Fruit fly (Drosophila melanogaster) whole organism, prepupa: Measurements from ENCODE around the gene CG43401.

Experiments used
- Blimp-1 ChIP-seq: fragments of 200-800 bp; sonication (Bioruptor generic); optimal IDR thresholded peaks from 3 replicates; lab custom pipeline; 2017; ENCODE audit warnings: missing biosample characterization, missing genetic modification characterization, mild to moderate bottlenecking, moderate library complexity, missing genetic modification reagents
- CG10631 ChIP-seq: fragments of 200-800 bp; sonication (Bioruptor generic); optimal IDR thresholded peaks from 2 replicates; lab custom pipeline; 2016; ENCODE audit warnings: missing biosample characterization, missing genetic modification characterization
- CG10669 ChIP-seq: fragments of 200-800 bp; sonication (Bioruptor generic); optimal IDR thresholded peaks from 3 replicates; lab custom pipeline; 2018; ENCODE audit warnings: missing biosample characterization, mild to moderate bottlenecking, missing genetic modification characterization, moderate library complexity
- CG11762 ChIP-seq: fragments of 200-800 bp; sonication (Bioruptor generic); optimal IDR thresholded peaks from 3 replicates; lab custom pipeline; 2016; ENCODE audit warnings: missing biosample characterization, missing genetic modification characterization; ENCODE audit not compliant: insufficient read depth
- CG11902 ChIP-seq: fragments of 200-800 bp; sonication (Bioruptor generic); optimal IDR thresholded peaks from 3 replicates; lab custom pipeline; 2016; ENCODE audit warnings: missing biosample characterization, missing genetic modification characterization
- CG1621 ChIP-seq: fragments of 200-800 bp; sonication (Bioruptor generic); optimal IDR thresholded peaks from 3 replicates; lab custom pipeline; 2018; ENCODE audit warnings: missing biosample characterization, mild to moderate bottlenecking, missing genetic modification characterization
- CG3032 ChIP-seq: fragments of 200-800 bp; optimal IDR thresholded peaks from 2 replicates; lab custom pipeline; 2019; ENCODE audit warnings: missing biosample characterization, mild to moderate bottlenecking, missing genetic modification characterization, moderate library complexity
- CG31627 ChIP-seq: fragments of 200-800 bp; sonication (Bioruptor generic); optimal IDR thresholded peaks from 3 replicates; lab custom pipeline; 2016; ENCODE audit warnings: missing biosample characterization, missing genetic modification characterization
- CG34406 ChIP-seq: fragments of 200-800 bp; sonication (Bioruptor generic); optimal IDR thresholded peaks from 3 replicates; lab custom pipeline; 2016; ENCODE audit warnings: missing biosample characterization, missing genetic modification characterization
- CG4318 ChIP-seq: fragments of 200-800 bp; sonication (Bioruptor generic); optimal IDR thresholded peaks from 3 replicates; lab custom pipeline; 2017; ENCODE audit warnings: missing biosample characterization, mild to moderate bottlenecking, missing genetic modification characterization
- CG6792 ChIP-seq: fragments of 200-800 bp; sonication (Bioruptor generic); optimal IDR thresholded peaks from 3 replicates; lab custom pipeline; 2016; ENCODE audit warnings: missing biosample characterization, missing genetic modification characterization
- CG6808 ChIP-seq: fragments of 200-800 bp; sonication (Bioruptor generic); optimal IDR thresholded peaks from 3 replicates; lab custom pipeline; 2017; ENCODE audit warnings: missing biosample characterization, missing genetic modification characterization, mild to moderate bottlenecking, moderate library complexity, missing genetic modification reagents
- CG7368 ChIP-seq: fragments of 200-800 bp; sonication (Bioruptor generic); optimal IDR thresholded peaks from 3 replicates; lab custom pipeline; 2016; ENCODE audit warnings: missing biosample characterization, missing genetic modification characterization
- CG8319 ChIP-seq: fragments of 200-800 bp; sonication (Bioruptor generic); optimal IDR thresholded peaks from 3 replicates; lab custom pipeline; 2016; ENCODE audit warnings: missing biosample characterization, missing genetic modification characterization
- CG9139 ChIP-seq: fragments of 200-800 bp; sonication (Bioruptor generic); optimal IDR thresholded peaks from 3 replicates; lab custom pipeline; 2017; ENCODE audit warnings: missing biosample characterization, mild to moderate bottlenecking, missing genetic modification characterization
- Eip75B ChIP-seq: fragments of 200-800 bp; sonication (Bioruptor generic); optimal IDR thresholded peaks from 3 replicates; lab custom pipeline; 2016; ENCODE audit warnings: missing biosample characterization, missing genetic modification characterization
- Eip78C ChIP-seq: fragments of 200-800 bp; sonication (Bioruptor generic); peaks from one replicate; lab custom pipeline; 2016; ENCODE audit warnings: missing biosample characterization, missing genetic modification characterization
- Eip93F ChIP-seq: fragments of 200-800 bp; sonication (Bioruptor generic); optimal IDR thresholded peaks from 2 replicates; lab custom pipeline; 2016; ENCODE audit warnings: missing biosample characterization, mild to moderate bottlenecking, missing genetic modification characterization
- Ets21C ChIP-seq: fragments of 200-800 bp; sonication (Bioruptor generic); optimal IDR thresholded peaks from 3 replicates; lab custom pipeline; 2016; ENCODE audit warnings: missing biosample characterization, missing genetic modification characterization
- Ets96B ChIP-seq: fragments of 200-800 bp; optimal IDR thresholded peaks from 2 replicates; lab custom pipeline; 2019; ENCODE audit warnings: missing biosample characterization, mild to moderate bottlenecking, missing genetic modification characterization, moderate library complexity
- Gug ChIP-seq: fragments of 200-800 bp; sonication (Bioruptor generic); IDR thresholded peaks from 2 replicates; pipeline ENCODE4 v1.3.6; 2022; ENCODE audit warnings: missing biosample characterization, missing genetic modification characterization
- Hr38 ChIP-seq: sonication (Bioruptor generic); optimal IDR thresholded peaks from 2 replicates; lab custom pipeline; 2016; ENCODE audit warnings: missing biosample characterization, missing genetic modification characterization
- Hr39 ChIP-seq: fragments of 200-800 bp; sonication (Bioruptor generic); optimal IDR thresholded peaks from 2 replicates; lab custom pipeline; 2016; ENCODE audit warnings: missing biosample characterization, missing genetic modification characterization
- Hr4 ChIP-seq: fragments of 200-800 bp; sonication (Bioruptor generic); optimal IDR thresholded peaks from 3 replicates; lab custom pipeline; 2016; ENCODE audit warnings: missing biosample characterization, missing genetic modification characterization
- Met ChIP-seq: fragments of 200-800 bp; sonication (Bioruptor generic); optimal IDR thresholded peaks from 3 replicates; lab custom pipeline; 2016; ENCODE audit warnings: missing biosample characterization, missing genetic modification characterization
- OdsH ChIP-seq: fragments of 200-800 bp; sonication (Bioruptor generic); optimal IDR thresholded peaks from 3 replicates; lab custom pipeline; 2016; ENCODE audit warnings: missing biosample characterization, missing genetic modification characterization
- Smox ChIP-seq: fragments of 200-800 bp; sonication (Bioruptor generic); optimal IDR thresholded peaks from 3 replicates; lab custom pipeline; 2016; ENCODE audit warnings: missing biosample characterization, missing genetic modification characterization
- Sox102F ChIP-seq: fragments of 200-800 bp; sonication (Bioruptor generic); optimal IDR thresholded peaks from 2 replicates; lab custom pipeline; 2016; ENCODE audit warnings: missing biosample characterization, mild to moderate bottlenecking, missing genetic modification characterization
- Sox14 ChIP-seq: fragments of 200-800 bp; sonication (Bioruptor generic); optimal IDR thresholded peaks from 3 replicates; lab custom pipeline; 2016; ENCODE audit warnings: missing biosample characterization, missing genetic modification characterization
- achi ChIP-seq: fragments of 200-800 bp; sonication (Bioruptor generic); optimal IDR thresholded peaks from 3 replicates; lab custom pipeline; 2016; ENCODE audit warnings: missing biosample characterization, missing genetic modification characterization
- cyc ChIP-seq: fragments of 200-800 bp; sonication (Bioruptor generic); optimal IDR thresholded peaks from 3 replicates; lab custom pipeline; 2016; ENCODE audit warnings: missing biosample characterization, missing genetic modification characterization
- eg ChIP-seq: fragments of 200-800 bp; sonication (Bioruptor generic); IDR thresholded peaks from 3 replicates; pipeline ENCODE4 v1.3.6; 2022; ENCODE audit warnings: missing biosample characterization, missing genetic modification characterization
- esn ChIP-seq: fragments of 200-800 bp; sonication (Bioruptor generic); optimal IDR thresholded peaks from 2 replicates; lab custom pipeline; 2016; ENCODE audit warnings: missing biosample characterization, mild to moderate bottlenecking, missing genetic modification characterization, moderate library complexity
- fd59A ChIP-seq: fragments of 200-800 bp; sonication (Bioruptor generic); optimal IDR thresholded peaks from 2 replicates; lab custom pipeline; 2017; ENCODE audit warnings: missing biosample characterization, mild to moderate bottlenecking, missing genetic modification characterization, missing genetic modification reagents
- fd85E ChIP-seq: fragments of 200-800 bp; sonication (Bioruptor generic); optimal IDR thresholded peaks from 3 replicates; lab custom pipeline; 2016; ENCODE audit warnings: missing biosample characterization, missing genetic modification characterization
- fkh ChIP-seq: fragments of 200-800 bp; sonication (Bioruptor generic); optimal IDR thresholded peaks from 3 replicates; lab custom pipeline; 2017; ENCODE audit warnings: missing biosample characterization, mild to moderate bottlenecking, missing genetic modification characterization, moderate library complexity
- lz ChIP-seq: fragments of 200-800 bp; sonication (Bioruptor generic); optimal IDR thresholded peaks from 3 replicates; lab custom pipeline; 2016; ENCODE audit warnings: missing biosample characterization, missing genetic modification characterization
- net ChIP-seq: fragments of 200-800 bp; sonication (Bioruptor generic); optimal IDR thresholded peaks from 3 replicates; lab custom pipeline; 2016; ENCODE audit warnings: missing biosample characterization, missing genetic modification characterization
- pdm3 ChIP-seq: fragments of 200-800 bp; sonication (Bioruptor generic); optimal IDR thresholded peaks from 3 replicates; lab custom pipeline; 2016; ENCODE audit warnings: missing biosample characterization, missing genetic modification characterization
- salr ChIP-seq, 2 experiments: fragments of 200-800 bp; sonication (Bioruptor generic); optimal IDR thresholded peaks; 3 replicates each; lab custom pipeline; 2016 to 2018; ENCODE audit warnings: missing biosample characterization in 2 of 2, missing genetic modification characterization in 2 of 2, mild to moderate bottlenecking in 1 of 2
- spab ChIP-seq: fragments of 200-800 bp; sonication (Bioruptor generic); optimal IDR thresholded peaks from 2 replicates; lab custom pipeline; 2017; ENCODE audit warnings: missing biosample characterization, mild to moderate bottlenecking, missing genetic modification characterization, missing genetic modification reagents
- ss ChIP-seq, 2 experiments: fragments of 200-800 bp; sonication (Bioruptor generic); optimal IDR thresholded peaks; 2 replicates in 1 of 2; 3 replicates in 1 of 2; lab custom pipeline; 2017 to 2018; ENCODE audit warnings: mild to moderate bottlenecking in 2 of 2, missing biosample characterization in 2 of 2, missing genetic modification characterization in 2 of 2, moderate library complexity in 1 of 2
- svp ChIP-seq: fragments of 200-800 bp; sonication (Bioruptor generic); peaks from one replicate; lab custom pipeline; 2016; ENCODE audit warnings: missing biosample characterization, missing genetic modification characterization
- topi ChIP-seq: fragments of 200-800 bp; sonication (Bioruptor generic); optimal IDR thresholded peaks from 3 replicates; lab custom pipeline; 2016; ENCODE audit warnings: missing biosample characterization, missing genetic modification characterization
- vri ChIP-seq: fragments of 200-800 bp; sonication (Bioruptor generic); optimal IDR thresholded peaks from 3 replicates; lab custom pipeline; 2016; ENCODE audit warnings: missing biosample characterization, mild to moderate bottlenecking, missing genetic modification characterization

The CG43401 gene

dm6 chr2L:1420287-1420686, 8.0 kb upstream of the CG43401 start, which contains the start of gene robo2 (continued):
- TF ChIP-seq Met (GFP tag; lab: Kevin White, UChicago) (peak; percentile 23), Hr38 (GFP tag; lab: Kevin White, UChicago) (no peak), fkh (GFP tag; lab: Kevin White, UChicago) (peak; percentile 90), CG11902 (no peak), Eip93F (GFP tag; lab: Kevin White, UChicago) (no peak), lz (GFP tag; lab: Kevin White, UChicago) (peak; percentile 30), Smox (GFP tag; lab: Kevin White, UChicago) (peak; percentile 7), achi (GFP tag; lab: Kevin White, UChicago) (peak; percentile 29)

dm6 chr2L:1421460-1422332, 6.6 kb upstream of the CG43401 start:
- TF ChIP-seq svp (GFP tag; lab: Kevin White, UChicago) (peak; percentile 52), OdsH (GFP tag; lab: Kevin White, UChicago) (no peak)

- peak; percentile 28 for TF ChIP-seq spab
- TF ChIP-seq CG7368 (GFP tag; lab: Kevin White, UChicago) = peak; percentile 47
- TF ChIP-seq ss (GFP tag; optimal IDR thresholded peaks at IDR 0.05; lab: Kevin White, UChicago) = peak; percentile 3 to 19
- TF ChIP-seq CG10631 (GFP tag; lab: Kevin White, UChicago) = peak; percentile 61
- TF ChIP-seq Blimp-1 = no peak
- TF ChIP-seq vri (GFP tag; lab: Kevin White, UChicago) = peak; percentile 60
- peak; percentile 77 for TF ChIP-seq esn (GFP tag; lab: Kevin White, UChicago)
- TF ChIP-seq Hr39 (GFP tag; lab: Kevin White, UChicago) = peak; percentile 82
- TF ChIP-seq Ets21C = peak; percentile 65
- TF ChIP-seq achi (GFP tag; lab: Kevin White, UChicago) = peak; percentile 56
- peak; percentile 61 for TF ChIP-seq CG34406 (GFP tag; lab: Kevin White, UChicago)
- no peak for TF ChIP-seq CG9139 (GFP tag; lab: Kevin White, UChicago)
- peak; percentile 44 for TF ChIP-seq net (GFP tag; lab: Kevin White, UChicago)
- TF ChIP-seq CG31627 = peak; percentile 84
- peak; percentile 8 for TF ChIP-seq CG8319
- peak; percentile 3 for TF ChIP-seq fkh (GFP tag; lab: Kevin White, UChicago)
- peak; percentile 48 for TF ChIP-seq Ets96B (tag; lab: Kevin White, UChicago)
- peak; percentile 40 for TF ChIP-seq CG11762
- peak; percentile 13 to 25 for TF ChIP-seq salr (GFP tag; optimal IDR thresholded peaks at IDR 0.05; lab: Kevin White, UChicago)
- TF ChIP-seq CG3032 (tag; lab: Kevin White, UChicago) = peak; percentile 14
- no peak for TF ChIP-seq Gug (GFP tag; lab: Robert Waterston, UW)
- TF ChIP-seq Hr38 (GFP tag; lab: Kevin White, UChicago) = no peak
- TF ChIP-seq fd59A (GFP tag; lab: Kevin White, UChicago) = peak; percentile 8
- peak; percentile 40 for TF ChIP-seq Hr4 (GFP tag; lab: Kevin White, UChicago)
- peak; percentile 46 for TF ChIP-seq CG10669
- TF ChIP-seq topi = peak; percentile 84
- peak; percentile 54 for TF ChIP-seq CG6792 (GFP tag; lab: Kevin White, UChicago)
- TF ChIP-seq CG6808 (GFP tag; lab: Kevin White, UChicago) = peak; percentile 12
- peak; percentile 60 for TF ChIP-seq pdm3 (GFP tag; lab: Kevin White, UChicago)
- peak; percentile 61 for TF ChIP-seq OdsH (GFP tag; lab: Kevin White, UChicago)
- peak; percentile 80 for TF ChIP-seq Met (GFP tag; lab: Kevin White, UChicago)
- peak; percentile 69 for TF ChIP-seq Sox14 (GFP tag; lab: Kevin White, UChicago)
- peak; percentile 84 for TF ChIP-seq Sox102F (GFP tag; lab: Kevin White, UChicago)
- TF ChIP-seq Eip75B = peak; percentile 59
- TF ChIP-seq fd85E (GFP tag; lab: Kevin White, UChicago) = no peak
- peak; percentile 75 for TF ChIP-seq lz (GFP tag; lab: Kevin White, UChicago)
- peak; percentile 45 for TF ChIP-seq CG1621 (tag; lab: Kevin White, UChicago)
- TF ChIP-seq CG4318 (GFP tag; lab: Kevin White, UChicago) = no peak
- TF ChIP-seq Eip78C = peak; percentile 84
- TF ChIP-seq cyc = peak; percentile 78
- no peak for TF ChIP-seq eg (GFP tag; lab: Robert Waterston, UW)
- TF ChIP-seq Eip93F (GFP tag; lab: Kevin White, UChicago) = no peak
Measured at dm6 chr2L:1422725-1423124, 5.5 kb upstream of the CG43401 start.
